Worm (Caenorhabditis elegans): ENCODE data around the gene ldh-1.
A peak's percentile ranks its signal among the peaks of the same experiment; 100 is the strongest.

Gene ldh-1

DNA sequence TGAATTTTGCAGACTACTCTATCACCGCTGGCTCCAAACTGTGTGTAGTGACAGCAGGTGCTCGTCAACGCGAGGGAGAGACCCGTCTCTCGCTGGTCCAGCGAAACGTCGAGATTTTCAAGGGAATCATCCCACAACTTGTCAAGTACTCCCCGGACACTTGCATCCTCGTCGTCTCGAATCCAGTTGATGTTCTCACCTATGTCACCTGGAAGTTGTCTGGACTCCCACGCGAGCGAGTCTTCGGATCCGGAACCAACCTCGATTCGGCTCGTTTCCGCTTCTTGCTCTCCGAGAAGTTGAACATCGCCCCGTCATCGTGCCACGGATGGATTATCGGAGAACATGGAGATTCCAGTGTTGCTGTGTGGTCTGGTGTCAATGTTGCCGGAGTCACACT lies 1.6 kb downstream of the ldh-1 start:
- TF ChIP-seq zfh-2 (GFP tag; conservative IDR thresholded peaks at IDR 0.05) (peak; percentile 52; the same call in 1 of the 2 replicates), chd-7 (tag; optimal IDR thresholded peaks at IDR 0.05) (peak; percentile 3), repo-1 (tag; optimal IDR thresholded peaks at IDR 0.05) (no peak)

DNA sequence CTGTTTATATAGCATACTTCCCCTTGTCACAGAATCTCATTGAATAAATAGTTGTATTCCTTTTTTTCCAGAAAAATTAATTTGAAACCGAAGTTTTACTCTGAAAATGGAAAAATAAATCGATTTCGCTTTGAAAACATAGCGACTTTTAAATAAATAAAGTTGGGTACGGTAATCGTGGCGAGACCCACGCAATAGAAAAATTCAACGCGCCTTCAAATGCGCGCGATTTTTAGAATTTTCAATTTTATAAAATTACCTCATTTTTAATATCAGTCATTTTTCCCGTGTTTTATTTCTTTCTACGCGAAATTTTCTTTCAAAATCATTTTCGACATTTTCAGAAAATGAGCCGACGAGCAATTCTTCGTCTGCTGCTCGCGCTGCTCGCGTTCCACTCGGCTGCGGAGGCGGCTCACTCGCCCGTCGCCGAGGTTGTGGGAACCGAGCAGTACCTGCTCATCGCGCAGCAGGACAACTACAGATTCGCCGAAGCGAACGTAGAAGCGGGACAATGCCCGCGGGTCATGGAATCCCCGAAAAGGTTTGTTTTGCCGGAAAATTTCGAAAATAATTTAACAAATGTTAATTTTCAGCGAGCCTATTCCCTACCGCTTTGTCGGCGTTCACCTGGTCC lies 2.6 kb downstream of the ldh-1 start, which contains the start of gene F13D12.5:
TSS of gene F13D12.5 (plus strand) at position 345 of the 637 bp plus-strand sequence.
- TF ChIP-seq athp-1 (tag; optimal IDR thresholded peaks at IDR 0.05) (peak; percentile 32), pbrm-1 (GFP tag; IDR thresholded peaks at IDR 0.05) (no peak; the same call in 1 of the 2 replicates), unc-130 (GFP tag; optimal IDR thresholded peaks at IDR 0.05) (peak; percentile 37), attf-3 (GFP tag; conservative IDR thresholded peaks at IDR 0.05) (peak; percentile 51), snpc-1.3 (tag; optimal IDR thresholded peaks at IDR 0.05; ENCODE audit: insufficient read depth) (peak; percentile 23), mcd-1 (GFP tag; IDR thresholded peaks at IDR 0.05) (peak; percentile 43; the same call in 1 of the 2 replicates), hlh-12 (tag; optimal IDR thresholded peaks at IDR 0.05) (no peak), egl-44 (GFP tag; IDR thresholded peaks at IDR 0.05) (no peak), chd-7 (tag; optimal IDR thresholded peaks at IDR 0.05) (no peak), T26A5.8 (tag; optimal IDR thresholded peaks at IDR 0.05) (no peak), xnd-1 (tag; optimal IDR thresholded peaks at IDR 0.05) (peak; percentile 82), B0261.1 (tag; optimal IDR thresholded peaks at IDR 0.05) (no peak), C17E4.6 (GFP tag; IDR thresholded peaks at IDR 0.05) (0 out of 2 replicates have a peak, but pooled peaks have one; percentile 9), tbp1 (GFP tag; optimal IDR thresholded peaks at IDR 0.05) (peak; percentile 2), efl-1 (GFP tag; optimal IDR thresholded peaks at IDR 0.05) (peak; percentile 88), ceh-91 (GFP tag; IDR thresholded peaks at IDR 0.05) (peak; percentile 88), Y56A3A.18 (GFP tag; IDR thresholded peaks at IDR 0.05) (0 out of 2 replicates have a peak, but pooled peaks have one; percentile 40), dpl-1 (GFP tag; optimal IDR thresholded peaks at IDR 0.05) (peak; percentile 74), hmg-1.2 (GFP tag; IDR thresholded peaks at IDR 0.05) (peak; percentile 18; the same call in 1 of the 2 replicates), madf-8 (GFP tag; conservative IDR thresholded peaks at IDR 0.05) (peak; percentile 89), mes-4 (tag; optimal IDR thresholded peaks at IDR 0.05) (no peak), akir-1 (GFP tag; optimal IDR thresholded peaks at IDR 0.05) (no peak), F39B2.1 (GFP tag; IDR thresholded peaks at IDR 0.05) (no peak), hlh-26 (GFP tag; conservative IDR thresholded peaks at IDR 0.05) (no peak), Y95B8A.8 (GFP tag; IDR thresholded peaks at IDR 0.05) (no peak), madf-6 (GFP tag; IDR thresholded peaks at IDR 0.05) (peak; percentile 94), lin-26 (GFP tag; IDR thresholded peaks at IDR 0.05) (0 out of 2 replicates have a peak, but pooled peaks have one; percentile 60), attf-5 (GFP tag; optimal IDR thresholded peaks at IDR 0.05) (peak; percentile 7), gei-17 (GFP tag; optimal IDR thresholded peaks at IDR 0.05) (no peak), Y79H2A.3 (GFP tag; conservative IDR thresholded peaks at IDR 0.05) (no peak), snpc-3.4 (tag; optimal IDR thresholded peaks at IDR 0.05) (peak; percentile 71), madf-3 (GFP tag; IDR thresholded peaks at IDR 0.05) (peak; percentile 39; the same call in 1 of the 2 replicates), zfh-2 (GFP tag; conservative IDR thresholded peaks at IDR 0.05) (peak; percentile 87), lin-54 (GFP tag; optimal IDR thresholded peaks at IDR 0.05) (peak; percentile 84), snpc-1.1 (tag; optimal IDR thresholded peaks at IDR 0.05; ENCODE audit: insufficient read depth) (peak; percentile 38), pha-4 (tag; optimal IDR thresholded peaks at IDR 0.05) (no peak), D2030.7 (GFP tag; IDR thresholded peaks at IDR 0.05) (peak; percentile 86), tbx-9 (tag; optimal IDR thresholded peaks at IDR 0.05; ENCODE audit: borderline replicate concordance) (no peak), die-1 (tag; optimal IDR thresholded peaks at IDR 0.05) (no peak), attf-6 (GFP tag; IDR thresholded peaks at IDR 0.05) (no peak), Y53G8AR.9 (GFP tag; conservative IDR thresholded peaks at IDR 0.05) (no peak), hsf-1 (GFP tag; IDR thresholded peaks at IDR 0.05) (peak; percentile 61; the same call in 1 of the 2 replicates), nhr-27 (tag; optimal IDR thresholded peaks at IDR 0.05) (no peak)
